Fruit fly (Drosophila melanogaster) whole organism, embryonic: ENCODE measurements around the gene ac.

ENCODE experiments used
- Atf3 ChIP-seq: fragments of 200-800 bp; sonication (Bioruptor generic); optimal IDR thresholded peaks from 3 replicates; lab custom pipeline; 2016; ENCODE audit warnings: missing biosample characterization, missing genetic modification characterization
- Blimp-1 ChIP-seq: fragments of 200-800 bp; sonication (Bioruptor generic); optimal IDR thresholded peaks from 3 replicates; lab custom pipeline; 2018; ENCODE audit warnings: missing biosample characterization, missing genetic modification characterization, mild to moderate bottlenecking, moderate library complexity, missing genetic modification reagents
- CG10267 ChIP-seq: fragments of 200-800 bp; sonication (Bioruptor generic); optimal IDR thresholded peaks from 2 replicates; lab custom pipeline; 2018; ENCODE audit warnings: missing biosample characterization, mild to moderate bottlenecking, missing genetic modification characterization, moderate library complexity
- CG10321 ChIP-seq: fragments of 200-800 bp; sonication (Bioruptor generic); IDR thresholded peaks from 2 replicates; pipeline ENCODE4 v1.3.6; 2022; ENCODE audit warnings: missing biosample characterization, missing genetic modification characterization
- CG11093 ChIP-seq: fragments of 200-800 bp; sonication (Bioruptor generic); IDR thresholded peaks from 3 replicates; pipeline ENCODE4 v1.3.6; 2022; ENCODE audit warnings: missing biosample characterization, missing genetic modification characterization
- CG11247 ChIP-seq: fragments of 200-800 bp; sonication (Bioruptor generic); IDR thresholded peaks from 2 replicates; pipeline ENCODE4 v1.3.6; 2022; ENCODE audit warnings: missing biosample characterization, missing genetic modification characterization
- CG12155 ChIP-seq: fragments of 200-800 bp; sonication (Bioruptor generic); optimal IDR thresholded peaks from 3 replicates; lab custom pipeline; 2016; ENCODE audit warnings: missing biosample characterization, missing genetic modification characterization
- CG12744 ChIP-seq: fragments of 200-800 bp; sonication (Bioruptor generic); optimal IDR thresholded peaks from 2 replicates; lab custom pipeline; 2016; ENCODE audit warnings: missing biosample characterization, missing genetic modification characterization
- CG13123 ChIP-seq: fragments of 200-800 bp; sonication (Bioruptor generic); optimal IDR thresholded peaks from 2 replicates; lab custom pipeline; 2016; ENCODE audit warnings: missing biosample characterization, missing genetic modification characterization
- CG14667 ChIP-seq: fragments of 200-800 bp; sonication (Bioruptor generic); IDR thresholded peaks from 2 replicates; pipeline ENCODE4 v1.3.6; 2022; ENCODE audit warnings: missing biosample characterization, missing genetic modification characterization
- CG17385 ChIP-seq: fragments of 200-800 bp; sonication (Bioruptor generic); optimal IDR thresholded peaks from 3 replicates; lab custom pipeline; 2018; ENCODE audit warnings: missing biosample characterization, mild to moderate bottlenecking, missing genetic modification characterization
- CG18599 ChIP-seq: fragments of 200-800 bp; sonication (Bioruptor generic); optimal IDR thresholded peaks from 3 replicates; lab custom pipeline; 2017; ENCODE audit warnings: missing biosample characterization, missing genetic modification characterization, mild to moderate bottlenecking, moderate library complexity, missing genetic modification reagents
- CG18764 ChIP-seq: fragments of 200-800 bp; sonication (Bioruptor generic); optimal IDR thresholded peaks from 3 replicates; lab custom pipeline; 2016; ENCODE audit warnings: missing biosample characterization, missing genetic modification characterization
- CG2199 ChIP-seq: fragments of 200-800 bp; sonication (Bioruptor generic); IDR thresholded peaks from 3 replicates; pipeline ENCODE4 v1.3.6; 2022; ENCODE audit warnings: missing biosample characterization, missing genetic modification characterization
- CG2712 ChIP-seq: fragments of 200-800 bp; optimal IDR thresholded peaks from 3 replicates; lab custom pipeline; 2019; ENCODE audit warnings: missing biosample characterization, mild to moderate bottlenecking, missing genetic modification characterization, moderate library complexity
- CG43689 ChIP-seq: fragments of 200-800 bp; sonication (Bioruptor generic); IDR thresholded peaks from 2 replicates; pipeline ENCODE4 v1.3.6; 2022; ENCODE audit warnings: missing biosample characterization, missing genetic modification characterization
- CG7786 ChIP-seq: fragments of 200-800 bp; sonication (Bioruptor generic); optimal IDR thresholded peaks from 2 replicates; lab custom pipeline; 2016; ENCODE audit warnings: missing biosample characterization, missing genetic modification characterization
- CG9727 ChIP-seq: fragments of 200-800 bp; sonication (Bioruptor generic); optimal IDR thresholded peaks from 3 replicates; lab custom pipeline; 2017; ENCODE audit warnings: missing biosample characterization, mild to moderate bottlenecking, missing genetic modification characterization
- D ChIP-seq, 2 experiments: fragments of 200-800 bp in 1 of 2; fragments of >200 bp in 1 of 2; sonication (Bioruptor generic) in 1 of 2; optimal IDR thresholded peaks; 2 replicates in 1 of 2; 3 replicates in 1 of 2; lab custom pipeline; 2017; ENCODE audit warnings: mild to moderate bottlenecking in 1 of 2, missing biosample characterization in 1 of 2, missing genetic modification characterization in 1 of 2, missing genetic modification reagents in 1 of 2
- D19A ChIP-seq: fragments of 200-800 bp; optimal IDR thresholded peaks from 3 replicates; lab custom pipeline; 2019; ENCODE audit warnings: missing biosample characterization, mild to moderate bottlenecking, missing genetic modification characterization, moderate library complexity
- Doc3 ChIP-seq: fragments of 200-800 bp; sonication (Bioruptor generic); IDR thresholded peaks from 3 replicates; pipeline ENCODE4 v1.3.6; 2022; ENCODE audit warnings: missing biosample characterization, missing genetic modification characterization; ENCODE audit not compliant: partially characterized antibody
- Gug ChIP-seq: fragments of 200-800 bp; sonication (Bioruptor generic); IDR thresholded peaks from 4 replicates; pipeline ENCODE4 v1.3.6; 2022; ENCODE audit warnings: missing biosample characterization, missing genetic modification characterization
- H2.0 ChIP-seq: fragments of 200-800 bp; sonication (Bioruptor generic); IDR thresholded peaks from 2 replicates; pipeline ENCODE4 v1.3.6; 2022; ENCODE audit warnings: missing biosample characterization, missing genetic modification characterization
- Neu2 ChIP-seq: fragments of 200-800 bp; sonication (Bioruptor generic); optimal IDR thresholded peaks from 3 replicates; lab custom pipeline; 2016; ENCODE audit warnings: missing biosample characterization, missing genetic modification characterization, borderline replicate concordance
- Nf-YA ChIP-seq: fragments of 200-800 bp; sonication (Bioruptor generic); IDR thresholded peaks from 2 replicates; pipeline ENCODE4 v1.3.6; 2022; ENCODE audit warnings: missing biosample characterization, missing genetic modification characterization
- Oli ChIP-seq: fragments of 200-800 bp; sonication (Bioruptor generic); optimal IDR thresholded peaks from 2 replicates; lab custom pipeline; 2018; ENCODE audit warnings: missing biosample characterization, mild to moderate bottlenecking, missing genetic modification characterization, moderate library complexity
- Spps ChIP-seq: fragments of 200-800 bp; sonication (Bioruptor generic); optimal IDR thresholded peaks from 2 replicates; lab custom pipeline; 2018; ENCODE audit warnings: missing biosample characterization, mild to moderate bottlenecking, missing genetic modification characterization
- abd-A ChIP-seq: fragments of 200-800 bp; sonication (Bioruptor generic); optimal IDR thresholded peaks from 3 replicates; lab custom pipeline; 2019; ENCODE audit warnings: missing biosample characterization, mild to moderate bottlenecking, missing genetic modification characterization, moderate library complexity
- ac ChIP-seq: fragments of 200-800 bp; sonication (Bioruptor generic); optimal IDR thresholded peaks from 3 replicates; lab custom pipeline; 2017; ENCODE audit warnings: missing biosample characterization, mild to moderate bottlenecking, missing genetic modification characterization
- bigmax ChIP-seq: fragments of 200-800 bp; sonication (Bioruptor generic); optimal IDR thresholded peaks from 2 replicates; lab custom pipeline; 2018; ENCODE audit warnings: missing biosample characterization, mild to moderate bottlenecking, missing genetic modification characterization
- cas ChIP-seq: fragments of 200-800 bp; sonication (Bioruptor generic); IDR thresholded peaks from 2 replicates; pipeline ENCODE4 v1.3.6; 2022; ENCODE audit warnings: missing biosample characterization, missing genetic modification characterization
- chif ChIP-seq, 2 experiments: fragments of 200-800 bp; sonication (Bioruptor generic); optimal IDR thresholded peaks; 3 replicates each; lab custom pipeline; 2016; ENCODE audit warnings: missing biosample characterization in 2 of 2, missing genetic modification characterization in 2 of 2
- ci ChIP-seq: fragments of 200-800 bp; sonication (Bioruptor generic); IDR thresholded peaks from 3 replicates; pipeline ENCODE4 v1.3.6; 2022; ENCODE audit warnings: missing biosample characterization, missing genetic modification characterization
- croc ChIP-seq: fragments of 200-800 bp; sonication (Bioruptor generic); conservative IDR thresholded peaks from 3 replicates; pipeline ENCODE4 v1.3.6; 2022; ENCODE audit warnings: missing biosample characterization, missing genetic modification characterization
- crp ChIP-seq, 2 experiments: fragments of 200-800 bp; sonication (Bioruptor generic); optimal IDR thresholded peaks; 2 replicates in 1 of 2; 3 replicates in 1 of 2; lab custom pipeline; 2017; ENCODE audit warnings: missing biosample characterization in 2 of 2, missing genetic modification characterization in 2 of 2, mild to moderate bottlenecking in 1 of 2, moderate library complexity in 1 of 2
- dpn ChIP-seq, 2 experiments: fragments of 200-800 bp; sonication (Bioruptor generic); optimal IDR thresholded peaks; 3 replicates each; lab custom pipeline; 2016; ENCODE audit warnings: missing biosample characterization in 2 of 2, missing genetic modification characterization in 2 of 2
- en ChIP-seq: fragments of 200-800 bp; sonication (Bioruptor generic); optimal IDR thresholded peaks from 2 replicates; lab custom pipeline; 2016; ENCODE audit warnings: missing biosample characterization, missing genetic modification characterization
- grn ChIP-seq: fragments of 200-800 bp; sonication (Bioruptor generic); optimal IDR thresholded peaks from 3 replicates; lab custom pipeline; 2017; ENCODE audit warnings: missing biosample characterization, missing genetic modification characterization
- gro ChIP-seq: fragments of 200-800 bp; sonication (Bioruptor generic); optimal IDR thresholded peaks from 2 replicates; lab custom pipeline; 2016; ENCODE audit warnings: missing biosample characterization, missing genetic modification characterization
- hbn ChIP-seq: fragments of 200-800 bp; sonication (Bioruptor generic); IDR thresholded peaks from 2 replicates; pipeline ENCODE4 v1.3.6; 2022; ENCODE audit warnings: missing biosample characterization, missing genetic modification characterization; ENCODE audit not compliant: partially characterized antibody
- jumu ChIP-seq: fragments of 200-800 bp; sonication (Bioruptor generic); optimal IDR thresholded peaks from 3 replicates; lab custom pipeline; 2016; ENCODE audit warnings: missing biosample characterization, missing genetic modification characterization
- kni ChIP-seq: fragments of 200-800 bp; sonication (Bioruptor generic); optimal IDR thresholded peaks from 3 replicates; lab custom pipeline; 2017; ENCODE audit warnings: mild to moderate bottlenecking, missing biosample characterization, missing genetic modification reagents, missing genetic modification characterization
- lmd ChIP-seq: fragments of 200-800 bp; sonication (Bioruptor generic); IDR thresholded peaks from 2 replicates; pipeline ENCODE4 v1.3.6; 2022; ENCODE audit warnings: missing biosample characterization, missing genetic modification characterization
- lola ChIP-seq, 3 experiments: fragments of >200 bp in 2 of 3; fragments of 200-800 bp in 1 of 3; sonication (Bioruptor generic) in 1 of 3; optimal IDR thresholded peaks; 2 replicates each; lab custom pipeline; 2017 to 2019; ENCODE audit warnings: missing biosample characterization in 3 of 3, missing genetic modification characterization in 3 of 3, mild to moderate bottlenecking in 1 of 3, moderate library complexity in 1 of 3
- nmo ChIP-seq: fragments of 200-800 bp; sonication (Bioruptor generic); optimal IDR thresholded peaks from 2 replicates; lab custom pipeline; 2018; ENCODE audit warnings: missing biosample characterization, mild to moderate bottlenecking, missing genetic modification characterization, moderate library complexity
- repo ChIP-seq: fragments of 200-800 bp; sonication (Bioruptor generic); optimal IDR thresholded peaks from 2 replicates; lab custom pipeline; 2016; ENCODE audit warnings: missing biosample characterization, missing genetic modification characterization
- sd ChIP-seq: fragments of 200-800 bp; sonication (Bioruptor generic); optimal IDR thresholded peaks from 3 replicates; lab custom pipeline; 2018; ENCODE audit warnings: missing biosample characterization, mild to moderate bottlenecking, missing genetic modification characterization, moderate library complexity
- tna ChIP-seq: fragments of 200-800 bp; sonication (Bioruptor generic); IDR thresholded peaks from 2 replicates; pipeline ENCODE4 v1.3.6; 2022; ENCODE audit warnings: missing biosample characterization, missing genetic modification characterization; ENCODE audit not compliant: partially characterized antibody
- wek ChIP-seq: fragments of 200-800 bp; sonication (Bioruptor generic); optimal IDR thresholded peaks from 3 replicates; lab custom pipeline; 2018; ENCODE audit warnings: missing biosample characterization, mild to moderate bottlenecking, missing genetic modification characterization, moderate library complexity

ac gene

DNA sequence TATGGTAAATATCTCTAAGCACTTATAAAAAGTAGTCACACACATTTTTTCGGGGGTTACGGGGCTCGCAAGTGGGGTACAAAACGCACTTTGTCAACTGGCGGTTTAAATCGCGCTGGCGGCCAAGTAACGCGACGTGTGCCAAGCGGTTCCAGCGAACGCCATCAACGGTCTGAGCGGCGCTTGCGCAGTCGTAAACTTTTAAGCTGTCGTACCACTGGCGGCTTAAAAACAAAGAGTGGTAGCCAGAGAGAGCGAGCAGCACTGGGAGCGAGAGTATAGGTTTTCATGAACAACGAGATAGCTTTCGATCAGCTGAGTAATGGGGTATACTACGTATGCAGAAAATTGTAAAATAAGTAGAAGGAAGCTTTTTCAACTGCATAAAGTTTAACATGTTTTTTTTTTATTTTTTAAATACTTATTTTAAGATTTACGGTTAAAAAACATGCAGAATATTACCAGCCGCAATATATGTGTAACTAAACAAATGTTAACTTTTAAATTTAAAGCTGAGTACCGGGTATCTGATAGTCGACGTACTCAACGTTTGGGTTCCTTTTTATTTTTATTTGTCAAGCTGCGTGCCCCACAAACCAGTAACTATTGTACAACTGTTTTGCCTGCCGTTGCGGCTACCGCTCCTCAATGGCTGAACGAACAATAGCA is 35.1 kb upstream of the ac start (continued):
- TF ChIP-seq ac (no peak), CG10267 (peak; percentile 27), CG43689 (no peak), repo (no peak), CG14667 (GFP tag; lab: Robert Waterston, UW) (no peak), Spps (tag; lab: Kevin White, UChicago) (no peak), Doc3 (GFP tag; lab: Robert Waterston, UW) (no peak), Blimp-1 (GFP tag; lab: Kevin White, UChicago) (peak; percentile 42), CG18599 (GFP tag; lab: Kevin White, UChicago) (no peak), lmd (GFP tag; lab: Robert Waterston, UW) (no peak), ci (GFP tag; lab: Robert Waterston, UW) (no peak), nmo (GFP tag; lab: Kevin White, UChicago) (peak; percentile 37), CG18764 (no peak), jumu (GFP tag; lab: Kevin White, UChicago) (no peak), H2.0 (GFP tag; lab: Robert Waterston, UW) (no peak), hbn (no peak), cas (no peak), CG12155 (peak; percentile 2), CG7786 (no peak), tna (GFP tag; lab: Robert Waterston, UW) (peak; percentile 40; the same call in 1 of the 2 replicates), Gug (no peak), gro (no peak), crp (GFP tag; optimal IDR thresholded peaks at IDR 0.05; lab: Kevin White, UChicago) (peak in 1 of 2 experiments; percentile 5), abd-A (no peak), CG2712 (tag; lab: Kevin White, UChicago) (peak; percentile 38), CG11093 (GFP tag; lab: Robert Waterston, UW) (no peak), CG9727 (peak; percentile 10), Oli (tag; lab: Kevin White, UChicago) (peak; percentile 53), D19A (tag; lab: Kevin White, UChicago) (peak; percentile 43), Neu2 (GFP tag; lab: Kevin White, UChicago) (no peak), CG2199 (GFP tag; lab: Robert Waterston, UW) (no peak), wek (GFP tag; lab: Kevin White, UChicago) (no peak), CG11247 (GFP tag; lab: Robert Waterston, UW) (no peak), en (GFP tag; lab: Kevin White, UChicago) (no peak), kni (GFP tag; lab: Kevin White, UChicago) (no peak), CG10321 (GFP tag; lab: Robert Waterston, UW) (no peak), grn (GFP tag; lab: Kevin White, UChicago) (no peak), lola (GFP tag; optimal IDR thresholded peaks at IDR 0.05; lab: Kevin White, UChicago) (no peak), CG12744 (no peak), CG17385 (GFP tag; lab: Kevin White, UChicago) (peak; percentile 28), bigmax (GFP tag; lab: Kevin White, UChicago) (no peak), CG13123 (GFP tag; lab: Kevin White, UChicago) (no peak), Nf-YA (no peak), dpn (GFP tag; optimal IDR thresholded peaks at IDR 0.05; lab: Kevin White, UChicago) (peak in 1 of 2 experiments; percentile 5), Atf3 (GFP tag; lab: Kevin White, UChicago) (no peak), D (optimal IDR thresholded peaks at IDR 0.05; lab: Kevin White, UChicago) (no peak), D (GFP tag; optimal IDR thresholded peaks at IDR 0.05; lab: Kevin White, UChicago) (no peak), sd (tag; lab: Kevin White, UChicago) (no peak), croc (GFP tag; lab: Robert Waterston, UW) (no peak), chif (GFP tag; optimal IDR thresholded peaks at IDR 0.05; lab: Kevin White, UChicago) (no peak)
